Fruit fly (Drosophila melanogaster) whole organism, pupa: ENCODE data around the gene Ir68a.

Experiments
- CG17806 ChIP-seq: fragments of 200-800 bp; sonication (Bioruptor generic); optimal IDR thresholded peaks from 2 replicates; lab custom pipeline; 2018; ENCODE audit warnings: missing biosample characterization, mild to moderate bottlenecking, missing genetic modification characterization, moderate library complexity
- CG34367 ChIP-seq: fragments of 200-800 bp; sonication (Bioruptor generic); optimal IDR thresholded peaks from 2 replicates; lab custom pipeline; 2018; ENCODE audit warnings: missing biosample characterization, mild to moderate bottlenecking, missing genetic modification characterization

DNA sequence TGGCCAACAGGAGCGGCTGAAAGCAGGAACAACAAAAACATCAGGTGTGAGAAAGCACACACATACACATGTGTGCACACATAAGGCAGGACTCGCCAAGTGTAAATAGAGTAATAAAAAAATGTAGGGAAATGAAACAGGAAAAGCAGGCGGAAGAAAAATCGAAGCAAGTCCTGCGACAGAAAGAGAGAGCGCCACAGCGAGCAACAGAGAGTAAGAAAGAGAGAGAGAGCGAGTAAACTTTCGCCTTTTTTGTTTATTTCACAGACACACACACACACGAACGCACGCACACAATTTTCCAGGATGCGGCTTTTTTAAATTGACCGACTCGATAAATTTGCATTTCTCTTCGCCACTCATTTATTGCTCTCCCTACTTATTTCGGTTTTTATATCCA, 39.2 kb downstream of the Ir68a start:
- TF ChIP-seq CG17806 (tag; lab: Kevin White, UChicago) (no peak), CG34367 (tag; lab: Kevin White, UChicago) (no peak)
